Worm (Caenorhabditis elegans) whole organism, L2 larva: ENCODE results near the gene F13D12.5.

Source experiments
- aly-2 ChIP-seq: fragments of 150-350 bp; optimal IDR thresholded peaks from 2 replicates; lab custom pipeline; 2014; ENCODE audit warnings: missing biosample characterization, missing genetic modification characterization
- ama-1 ChIP-seq: fragments of 150-350 bp; optimal IDR thresholded peaks from 2 replicates; lab custom pipeline; 2018; ENCODE audit warnings: inconsistent platforms
- dmd-4 ChIP-seq: sonication (generic microtip); optimal IDR thresholded peaks from 2 replicates; lab custom pipeline; 2017; ENCODE audit warnings: missing biosample characterization, missing genetic modification characterization
- elt-1 ChIP-seq: fragments of 150-350 bp; optimal IDR thresholded peaks from 2 replicates; lab custom pipeline; 2014; ENCODE audit warnings: missing biosample characterization, missing genetic modification characterization
- lin-39 ChIP-seq: fragments of 150-350 bp; optimal IDR thresholded peaks from 2 replicates; lab custom pipeline; 2014; ENCODE audit warnings: missing biosample characterization, missing genetic modification reagents, missing genetic modification characterization
- lsy-2 ChIP-seq, 2 experiments: fragments of 150-350 bp in 1 of 2; sonication (generic microtip) in 1 of 2; optimal IDR thresholded peaks; 2 replicates each; lab custom pipeline; 2014 to 2017; ENCODE audit warnings: missing biosample characterization in 2 of 2, missing genetic modification characterization in 2 of 2
- mab-5 ChIP-seq: fragments of 150-350 bp; optimal IDR thresholded peaks from 2 replicates; lab custom pipeline; 2014; ENCODE audit warnings: missing biosample characterization, missing genetic modification characterization
- nhr-10 ChIP-seq: sonication (generic microtip); optimal IDR thresholded peaks from 2 replicates; lab custom pipeline; 2017; ENCODE audit warnings: missing biosample characterization, missing genetic modification characterization
- unc-39 ChIP-seq: fragments of 150-350 bp; optimal IDR thresholded peaks from 2 replicates; lab custom pipeline; 2014; ENCODE audit warnings: missing biosample characterization, missing genetic modification characterization

ce11 chrII:11725615-11726014, 999 bp upstream of the F13D12.5 start:
- TF ChIP-seq aly-2 (tag; lab: Kevin White, UChicago) = no peak
- no peak for TF ChIP-seq ama-1
- TF ChIP-seq mab-5 = no peak
- no peak for TF ChIP-seq elt-1 (tag; lab: Kevin White, UChicago)
- no peak for TF ChIP-seq nhr-10 (tag; lab: Kevin White, UChicago)
- TF ChIP-seq unc-39 (tag; lab: Kevin White, UChicago) = no peak
- TF ChIP-seq lsy-2 (tag; optimal IDR thresholded peaks at IDR 0.05; lab: Kevin White, UChicago) = no peak
- no peak for TF ChIP-seq lin-39 (tag; lab: Kevin White, UChicago)
- TF ChIP-seq dmd-4 = no peak
